Fruit fly (Drosophila melanogaster) whole organism, pupa: Measurements from ENCODE around the gene Slimp.

Experiments
- CG10348 ChIP-seq: fragments of 200-800 bp; sonication (Bioruptor generic); IDR thresholded peaks from 2 replicates; pipeline ENCODE4 v1.3.6; 2022; ENCODE audit warnings: missing biosample characterization, missing genetic modification characterization
- CG12605 ChIP-seq: fragments of 200-800 bp; sonication (Bioruptor generic); IDR thresholded peaks from 2 replicates; pipeline ENCODE4 v1.3.6; 2022; ENCODE audit warnings: missing biosample characterization, missing genetic modification characterization
- CG13204 ChIP-seq: fragments of 200-800 bp; sonication (Bioruptor generic); optimal IDR thresholded peaks from 2 replicates; lab custom pipeline; 2018; ENCODE audit warnings: missing biosample characterization, mild to moderate bottlenecking, missing genetic modification characterization, moderate library complexity
- CG14655 ChIP-seq: fragments of 200-800 bp; sonication (Bioruptor generic); optimal IDR thresholded peaks from 3 replicates; lab custom pipeline; 2017; ENCODE audit warnings: mild to moderate bottlenecking, missing biosample characterization, missing genetic modification reagents, missing genetic modification characterization
- CG15710 ChIP-seq: fragments of 200-800 bp; sonication (Bioruptor generic); optimal IDR thresholded peaks from 2 replicates; lab custom pipeline; 2018; ENCODE audit warnings: missing biosample characterization, mild to moderate bottlenecking, missing genetic modification characterization, moderate library complexity
- CG17806 ChIP-seq: fragments of 200-800 bp; sonication (Bioruptor generic); optimal IDR thresholded peaks from 2 replicates; lab custom pipeline; 2018; ENCODE audit warnings: missing biosample characterization, mild to moderate bottlenecking, missing genetic modification characterization, moderate library complexity
- CG32121 ChIP-seq: fragments of 200-800 bp; sonication (Bioruptor generic); IDR thresholded peaks from 2 replicates; pipeline ENCODE4 v1.3.6; 2022; ENCODE audit warnings: missing biosample characterization, missing genetic modification characterization
- CG34367 ChIP-seq: fragments of 200-800 bp; sonication (Bioruptor generic); optimal IDR thresholded peaks from 2 replicates; lab custom pipeline; 2018; ENCODE audit warnings: missing biosample characterization, mild to moderate bottlenecking, missing genetic modification characterization
- CG4496 ChIP-seq: fragments of 200-800 bp; sonication (Bioruptor generic); IDR thresholded peaks from 3 replicates; pipeline ENCODE4 v1.3.6; 2022; ENCODE audit warnings: missing biosample characterization, missing genetic modification characterization
- CG8159 ChIP-seq: fragments of 200-800 bp; sonication (Bioruptor generic); optimal IDR thresholded peaks from 3 replicates; lab custom pipeline; 2018; ENCODE audit warnings: missing biosample characterization, mild to moderate bottlenecking, missing genetic modification characterization, moderate library complexity
- CG8301 ChIP-seq: fragments of 200-800 bp; sonication (Bioruptor generic); optimal IDR thresholded peaks from 2 replicates; lab custom pipeline; 2018; ENCODE audit warnings: missing biosample characterization, mild to moderate bottlenecking, missing genetic modification characterization
- CG9948 ChIP-seq: fragments of 200-800 bp; sonication (Bioruptor generic); optimal IDR thresholded peaks from 2 replicates; lab custom pipeline; 2018; ENCODE audit warnings: missing biosample characterization, mild to moderate bottlenecking, missing genetic modification characterization, moderate library complexity
- D1 ChIP-seq: fragments of 200-800 bp; sonication (Bioruptor generic); optimal IDR thresholded peaks from 2 replicates; lab custom pipeline; 2018; ENCODE audit warnings: missing biosample characterization, mild to moderate bottlenecking, missing genetic modification characterization, moderate library complexity
- EcR ChIP-seq: fragments of 200-800 bp; sonication (Bioruptor generic); optimal IDR thresholded peaks from 3 replicates; lab custom pipeline; 2019; ENCODE audit warnings: missing biosample characterization, missing genetic modification characterization, mild to moderate bottlenecking, moderate library complexity, missing genetic modification reagents
- Ets98B ChIP-seq: fragments of 200-800 bp; sonication (Bioruptor generic); IDR thresholded peaks from 2 replicates; pipeline ENCODE4 v1.3.6; 2022; ENCODE audit warnings: missing biosample characterization, missing genetic modification characterization
- Pif1A ChIP-seq: fragments of 200-800 bp; sonication (Bioruptor generic); optimal IDR thresholded peaks from 3 replicates; lab custom pipeline; 2016; ENCODE audit warnings: missing biosample characterization, missing genetic modification characterization
- Pif1B ChIP-seq: fragments of 200-800 bp; sonication (Bioruptor generic); optimal IDR thresholded peaks from 3 replicates; lab custom pipeline; 2016; ENCODE audit warnings: missing biosample characterization, missing genetic modification characterization
- Snoo ChIP-seq: fragments of 200-800 bp; sonication (Bioruptor generic); optimal IDR thresholded peaks from 3 replicates; lab custom pipeline; 2017; ENCODE audit warnings: missing biosample characterization, mild to moderate bottlenecking, missing genetic modification characterization, inconsistent platforms
- fd96Ca ChIP-seq: fragments of 200-800 bp; sonication (Bioruptor generic); IDR thresholded peaks from 3 replicates; pipeline ENCODE4 v1.3.6; 2022; ENCODE audit warnings: missing biosample characterization, missing genetic modification characterization
- gl ChIP-seq: fragments of 200-800 bp; sonication (Bioruptor generic); optimal IDR thresholded peaks from 2 replicates; lab custom pipeline; 2018; ENCODE audit warnings: missing biosample characterization, mild to moderate bottlenecking, missing genetic modification characterization
- rn ChIP-seq: fragments of 200-800 bp; sonication (Bioruptor generic); IDR thresholded peaks from 2 replicates; pipeline ENCODE4 v1.3.6; 2022; ENCODE audit warnings: missing biosample characterization, missing genetic modification characterization

The Slimp gene

dm6 chr3R:24148838-24149237, at the start of gene Slimp:
TSS of gene Slimp (minus strand) at chr3R:24148967.
- no peak for TF ChIP-seq CG12605 (GFP tag; lab: Robert Waterston, UW)
- 0 out of 2 replicates have a peak, but pooled peaks have one; percentile 19 for TF ChIP-seq CG32121
- TF ChIP-seq Pif1A = peak; percentile 47
- peak; percentile 2 for TF ChIP-seq Pif1B (GFP tag; lab: Kevin White, UChicago)

dm6 chr3R:24193373-24193879, 44.7 kb upstream of the Slimp start, which contains the start of the genes SMC6 and CG6204:
TSS of gene SMC6 (minus strand) at chr3R:24193423.
TSS of gene CG6204 (plus strand) at chr3R:24193832.
- TF ChIP-seq CG14655 = no peak
- TF ChIP-seq Pif1B (GFP tag; lab: Kevin White, UChicago) = peak; percentile 88
- TF ChIP-seq gl (tag; lab: Kevin White, UChicago) = peak; percentile 90
- TF ChIP-seq CG8159 (tag; lab: Kevin White, UChicago) = peak; percentile 97
- peak; percentile 93 for TF ChIP-seq Ets98B
- peak; percentile 94 for TF ChIP-seq Snoo (tag; lab: Kevin White, UChicago)
- TF ChIP-seq CG4496 (GFP tag; lab: Robert Waterston, UW) = peak; percentile 97
- TF ChIP-seq CG17806 = peak; percentile 96
- peak; percentile 96 for TF ChIP-seq CG15710 (tag; lab: Kevin White, UChicago)
- TF ChIP-seq CG34367 = peak; percentile 94
- TF ChIP-seq fd96Ca (GFP tag; lab: Robert Waterston, UW) = peak; percentile 54; the same call in 2 of the 3 replicates
- TF ChIP-seq CG13204 (GFP tag; lab: Kevin White, UChicago) = no peak
- no peak for TF ChIP-seq Pif1A
- peak; percentile 94 for TF ChIP-seq CG32121
- TF ChIP-seq D1 = no peak
- TF ChIP-seq CG9948 (tag; lab: Kevin White, UChicago) = peak; percentile 97
- TF ChIP-seq rn (GFP tag; lab: Robert Waterston, UW) = peak; percentile 83
- TF ChIP-seq EcR (GFP tag; lab: Kevin White, UChicago) = no peak
- peak; percentile 90 for TF ChIP-seq CG12605 (GFP tag; lab: Robert Waterston, UW)
- peak; percentile 95 for TF ChIP-seq CG8301 (tag; lab: Kevin White, UChicago)
- peak; percentile 90 for TF ChIP-seq CG10348 (GFP tag; lab: Robert Waterston, UW)
- TF ChIP-seq, all 21 proteins: peak for 16

DNA sequence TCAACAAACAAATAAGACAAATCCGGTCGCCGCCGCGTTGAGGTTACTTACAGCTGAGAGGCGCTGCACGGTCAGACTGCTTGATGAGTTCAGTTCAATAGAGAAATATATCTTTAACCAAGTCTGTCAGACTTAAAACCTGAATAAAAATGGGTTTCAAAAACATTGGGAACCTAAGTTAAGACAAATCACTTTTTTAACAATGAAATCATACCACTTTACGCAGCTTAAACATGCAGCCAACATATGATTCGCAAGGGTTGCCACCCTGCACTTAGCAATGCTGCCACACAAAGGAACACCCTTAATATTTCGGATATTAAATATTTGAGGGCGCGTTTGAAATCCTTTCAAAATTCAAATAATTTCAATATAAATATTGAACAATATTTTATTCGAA, 39.9 kb upstream of the Slimp start, which contains the start of gene CG5515:
TSS of gene CG5515 (minus strand) at position 278 of the 400 bp plus-strand sequence.
- TF ChIP-seq Snoo (tag; lab: Kevin White, UChicago) (no peak), CG34367 (peak; percentile 26), rn (GFP tag; lab: Robert Waterston, UW) (no peak), EcR (GFP tag; lab: Kevin White, UChicago) (no peak), Ets98B (peak; percentile 81), Pif1A (no peak), gl (tag; lab: Kevin White, UChicago) (no peak), CG10348 (GFP tag; lab: Robert Waterston, UW) (no peak), Pif1B (GFP tag; lab: Kevin White, UChicago) (peak; percentile 33), CG13204 (GFP tag; lab: Kevin White, UChicago) (no peak), CG32121 (peak; percentile 77), CG4496 (GFP tag; lab: Robert Waterston, UW) (peak; percentile 61; the same call in 2 of the 3 replicates), CG9948 (tag; lab: Kevin White, UChicago) (no peak), CG8159 (tag; lab: Kevin White, UChicago) (no peak), fd96Ca (GFP tag; lab: Robert Waterston, UW) (peak; percentile 91), CG17806 (peak; percentile 18), D1 (no peak), CG8301 (tag; lab: Kevin White, UChicago) (peak; percentile 38), CG15710 (tag; lab: Kevin White, UChicago) (peak; percentile 57), CG14655 (no peak)

dm6 chr3R:24186188-24186587, 37.4 kb upstream of the Slimp start, which contains the start of gene mora:
TSS of gene mora (plus strand) at chr3R:24186359.
- TF ChIP-seq CG32121 (no peak), CG13204 (GFP tag; lab: Kevin White, UChicago) (no peak), CG8301 (tag; lab: Kevin White, UChicago) (no peak), CG4496 (GFP tag; lab: Robert Waterston, UW) (no peak), CG12605 (GFP tag; lab: Robert Waterston, UW) (no peak), Pif1B (GFP tag; lab: Kevin White, UChicago) (no peak), CG34367 (no peak), gl (tag; lab: Kevin White, UChicago) (no peak)

DNA sequence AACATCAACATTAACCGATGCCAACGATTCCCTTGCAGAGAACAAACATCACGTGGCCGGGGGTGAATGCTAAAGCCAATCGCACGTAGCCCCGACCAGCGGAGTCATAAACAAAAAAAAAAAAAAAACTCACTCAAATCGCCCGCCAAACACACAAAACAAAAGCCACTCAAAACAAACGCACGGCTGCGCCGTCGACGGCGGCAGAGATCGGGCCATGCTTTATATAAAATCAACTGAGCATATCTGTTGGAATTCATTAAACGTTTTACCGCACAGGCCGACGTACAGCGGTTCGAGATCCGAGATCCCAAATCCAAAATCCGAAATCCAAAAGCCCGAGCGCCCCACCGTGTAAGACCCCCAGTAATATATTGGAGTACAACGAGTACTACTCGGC, 23.6 kb upstream of the Slimp start, which contains the start of gene CG13606:
TSS of gene CG13606 (plus strand) at position 250 of the 400 bp plus-strand sequence.
- TF ChIP-seq CG8301 (tag; lab: Kevin White, UChicago) (no peak), CG15710 (tag; lab: Kevin White, UChicago) (no peak), fd96Ca (GFP tag; lab: Robert Waterston, UW) (no peak), CG4496 (GFP tag; lab: Robert Waterston, UW) (peak; percentile 11; the same call in 1 of the 3 replicates), EcR (GFP tag; lab: Kevin White, UChicago) (no peak), CG10348 (GFP tag; lab: Robert Waterston, UW) (no peak), gl (tag; lab: Kevin White, UChicago) (no peak), Snoo (tag; lab: Kevin White, UChicago) (no peak), CG13204 (GFP tag; lab: Kevin White, UChicago) (no peak)

- no peak for TF ChIP-seq CG12605 (GFP tag; lab: Robert Waterston, UW)
- TF ChIP-seq CG8159 (tag; lab: Kevin White, UChicago) = no peak
- no peak for TF ChIP-seq CG34367
- TF ChIP-seq CG4496 (GFP tag; lab: Robert Waterston, UW) = peak; percentile 39; the same call in 1 of the 3 replicates
- peak; percentile 3 for TF ChIP-seq CG15710 (tag; lab: Kevin White, UChicago)
- no peak for TF ChIP-seq CG13204 (GFP tag; lab: Kevin White, UChicago)
Measured at dm6 chr3R:24169362-24169761, 20.6 kb upstream of the Slimp start, which contains the start of gene CG5510. TSS of gene CG5510 (minus strand) at chr3R:24169562.
